Worm (Caenorhabditis elegans): ENCODE measurements around the gene K10G4.5.

DNA sequence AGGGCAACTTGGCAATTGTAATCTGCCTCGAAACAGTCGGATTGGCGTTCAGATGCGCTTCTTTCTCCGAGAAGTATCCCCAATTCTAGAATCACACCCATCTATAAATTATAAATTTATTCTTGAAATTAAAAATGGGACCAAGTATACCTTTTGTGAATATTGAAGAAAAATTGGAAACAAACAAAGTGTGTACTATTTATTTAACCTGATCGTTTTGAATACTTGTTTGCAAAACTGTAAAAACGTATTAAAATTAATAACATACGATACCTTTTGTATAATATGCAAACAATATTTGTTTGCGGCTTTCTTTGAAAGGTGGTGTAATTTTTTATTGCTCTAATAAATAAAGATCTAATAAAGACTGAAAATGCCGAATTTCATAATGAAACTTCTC is 11.1 kb upstream of the K10G4.5 start, which contains the start of gene Y61B8B.3:
- TF ChIP-seq nhr-12 (tag; optimal IDR thresholded peaks at IDR 0.05) (no peak), unc-62 (GFP tag; optimal IDR thresholded peaks at IDR 0.05) (no peak), F13H6.1 (tag; optimal IDR thresholded peaks at IDR 0.05) (no peak), ZK546.5 (tag; optimal IDR thresholded peaks at IDR 0.05) (no peak), nhr-6 (tag; optimal IDR thresholded peaks at IDR 0.05) (no peak)
